Fruit fly (Drosophila melanogaster): ENCODE results near the gene brv1.
"Not testable (repeated sequence)": the region's sequence is repeated elsewhere in the genome, so short reads cannot be mapped to it uniquely, and the experiment has no call there.

Gene brv1

dm6 chr3L:19481209-19481608 is 5.1 kb downstream of the brv1 start:
- TF ChIP-seq fd96Ca (GFP tag; IDR thresholded peaks at IDR 0.05) (0 out of 3 replicates have a peak, but pooled peaks have one; percentile 10), CG4496 (GFP tag; IDR thresholded peaks at IDR 0.05) (0 out of 3 replicates have a peak, but pooled peaks have one; percentile 30), CG32121 (GFP tag; IDR thresholded peaks at IDR 0.05) (no peak)

dm6 chr3L:19475478-19475877 is 10.8 kb downstream of the brv1 start, which contains the start of the genes CG18294 and CG32213:
CG18294 (minus strand) TSS chr3L:19475578.
CG32213 (plus strand) TSS chr3L:19475839.
- not testable (repeated sequence) for TF ChIP-seq CG8301 (tag; optimal IDR thresholded peaks at IDR 0.05); Snoo (tag; optimal IDR thresholded peaks at IDR 0.05); Pif1B (GFP tag; optimal IDR thresholded peaks at IDR 0.05)

dm6 chr3L:19472128-19472527 is 14.2 kb downstream of the brv1 start, which contains the start of the genes 825-Oak and CG12519:
825-Oak (minus strand) TSS chr3L:19472228.
CG12519 (plus strand) TSS chr3L:19472491.
- TF ChIP-seq rn (GFP tag; IDR thresholded peaks at IDR 0.05); CG9948 (tag; optimal IDR thresholded peaks at IDR 0.05); gl (tag; optimal IDR thresholded peaks at IDR 0.05): not testable (repeated sequence)

dm6 chr3L:19466979-19467378 is 19.3 kb downstream of the brv1 start, which contains the start of the genes CG14096 and CG32214:
CG14096 (minus strand) TSS chr3L:19467079.
CG32214 (plus strand) TSS chr3L:19467346.
- TF ChIP-seq D1 (tag; optimal IDR thresholded peaks at IDR 0.05); CG15710 (tag; optimal IDR thresholded peaks at IDR 0.05); CG10348 (GFP tag; IDR thresholded peaks at IDR 0.05): not testable (repeated sequence)

- TF ChIP-seq Pif1A (GFP tag; optimal IDR thresholded peaks at IDR 0.05) (no peak), CG8301 (tag; optimal IDR thresholded peaks at IDR 0.05) (no peak), CG9948 (tag; optimal IDR thresholded peaks at IDR 0.05) (no peak), CG17806 (tag; optimal IDR thresholded peaks at IDR 0.05) (no peak)
Measured at dm6 chr3L:19464659-19465058, 21.6 kb downstream of the brv1 start, which contains the start of gene CG14095. CG14095 (minus strand) TSS chr3L:19464759.

dm6 chr3L:19446394-19447349 is 39.6 kb downstream of the brv1 start, which contains the start of the genes CG33062 and Chd3:
CG33062 (minus strand) TSS chr3L:19446444.
Chd3 (plus strand) TSS chr3L:19447173.
- TF ChIP-seq CG8159 (tag; optimal IDR thresholded peaks at IDR 0.05) (peak; percentile 29), CG14655 (GFP tag; optimal IDR thresholded peaks at IDR 0.05) (peak; percentile 40), gl (tag; optimal IDR thresholded peaks at IDR 0.05) (no peak), CG32121 (GFP tag; IDR thresholded peaks at IDR 0.05) (no peak), Pif1A (GFP tag; optimal IDR thresholded peaks at IDR 0.05) (no peak), Pif1B (GFP tag; optimal IDR thresholded peaks at IDR 0.05) (no peak), Ets98B (GFP tag; IDR thresholded peaks at IDR 0.05) (no peak), EcR (GFP tag; optimal IDR thresholded peaks at IDR 0.05) (no peak)

dm6 chr3L:19444092-19444491 is 42.2 kb downstream of the brv1 start:
- no peak for TF ChIP-seq CG10348 (GFP tag; IDR thresholded peaks at IDR 0.05)
- TF ChIP-seq Ets98B (GFP tag; IDR thresholded peaks at IDR 0.05) = no peak
- no peak for TF ChIP-seq CG12605 (GFP tag; IDR thresholded peaks at IDR 0.05)
- peak; percentile 26 for TF ChIP-seq CG8159 (tag; optimal IDR thresholded peaks at IDR 0.05)
- no peak for TF ChIP-seq Snoo (tag; optimal IDR thresholded peaks at IDR 0.05)
- no peak for TF ChIP-seq gl (tag; optimal IDR thresholded peaks at IDR 0.05)
- TF ChIP-seq rn (GFP tag; IDR thresholded peaks at IDR 0.05) = no peak
- peak; percentile 22 for TF ChIP-seq CG15710 (tag; optimal IDR thresholded peaks at IDR 0.05)
- no peak for TF ChIP-seq CG14655 (GFP tag; optimal IDR thresholded peaks at IDR 0.05)
- TF ChIP-seq Pif1B (GFP tag; optimal IDR thresholded peaks at IDR 0.05) = no peak
- TF ChIP-seq D1 (tag; optimal IDR thresholded peaks at IDR 0.05) = no peak
- peak; percentile 25 for TF ChIP-seq CG9948 (tag; optimal IDR thresholded peaks at IDR 0.05)
- peak; percentile 0 for TF ChIP-seq CG34367 (tag; optimal IDR thresholded peaks at IDR 0.05)
- peak; percentile 32 for TF ChIP-seq CG17806 (tag; optimal IDR thresholded peaks at IDR 0.05)
- 0 out of 3 replicates have a peak, but pooled peaks have one; percentile 29 for TF ChIP-seq CG4496 (GFP tag; IDR thresholded peaks at IDR 0.05)

- TF ChIP-seq CG15710 (tag; optimal IDR thresholded peaks at IDR 0.05) (peak; percentile 36), CG12605 (GFP tag; IDR thresholded peaks at IDR 0.05) (no peak), fd96Ca (GFP tag; IDR thresholded peaks at IDR 0.05) (no peak), EcR (GFP tag; optimal IDR thresholded peaks at IDR 0.05) (no peak), CG8159 (tag; optimal IDR thresholded peaks at IDR 0.05) (peak; percentile 54), Ets98B (GFP tag; IDR thresholded peaks at IDR 0.05) (no peak), CG10348 (GFP tag; IDR thresholded peaks at IDR 0.05) (no peak), Pif1A (GFP tag; optimal IDR thresholded peaks at IDR 0.05) (no peak), CG14655 (GFP tag; optimal IDR thresholded peaks at IDR 0.05) (no peak), Pif1B (GFP tag; optimal IDR thresholded peaks at IDR 0.05) (no peak), rn (GFP tag; IDR thresholded peaks at IDR 0.05) (no peak), gl (tag; optimal IDR thresholded peaks at IDR 0.05) (no peak), D1 (tag; optimal IDR thresholded peaks at IDR 0.05) (no peak), CG32121 (GFP tag; IDR thresholded peaks at IDR 0.05) (no peak), CG13204 (GFP tag; optimal IDR thresholded peaks at IDR 0.05) (no peak), CG8301 (tag; optimal IDR thresholded peaks at IDR 0.05) (no peak), CG9948 (tag; optimal IDR thresholded peaks at IDR 0.05) (peak; percentile 25), CG17806 (tag; optimal IDR thresholded peaks at IDR 0.05) (no peak), CG4496 (GFP tag; IDR thresholded peaks at IDR 0.05) (peak; percentile 20; the same call in 1 of the 3 replicates), Snoo (tag; optimal IDR thresholded peaks at IDR 0.05) (no peak)
Measured at dm6 chr3L:19442239-19442638, 44.1 kb downstream of the brv1 start.
